Worm (Caenorhabditis elegans) whole organism, L3 larva: ENCODE data around the gene C05D11.8.

Source experiments
- ama-1 ChIP-seq: fragments of 150-350 bp; optimal IDR thresholded peaks from 2 replicates; lab custom pipeline; 2018
- ceh-28 ChIP-seq: fragments of 150-350 bp; optimal IDR thresholded peaks from 2 replicates; lab custom pipeline; 2014; ENCODE audit warnings: missing biosample characterization, missing genetic modification reagents, missing genetic modification characterization
- daf-12 ChIP-seq: fragments of 150-350 bp; optimal IDR thresholded peaks from 2 replicates; lab custom pipeline; 2014; ENCODE audit warnings: missing biosample characterization, missing genetic modification reagents, missing genetic modification characterization
- egl-27 ChIP-seq: sonication (generic microtip); optimal IDR thresholded peaks from 4 replicates; lab custom pipeline; 2017; ENCODE audit warnings: missing biosample characterization, missing genetic modification reagents, missing genetic modification characterization
- elt-3 ChIP-seq, 3 experiments: fragments of 150-350 bp in 1 of 3; sonication (generic microtip) in 2 of 3; optimal IDR thresholded peaks; 2 replicates in 2 of 3; 4 replicates in 1 of 3; lab custom pipeline; 2014 to 2017; ENCODE audit warnings: missing biosample characterization in 3 of 3, missing genetic modification characterization in 3 of 3
- nhr-23 ChIP-seq: fragments of 150-350 bp; optimal IDR thresholded peaks from 2 replicates; lab custom pipeline; 2014; ENCODE audit warnings: missing biosample characterization, missing genetic modification reagents, missing genetic modification characterization
- nhr-28 ChIP-seq: fragments of 150-350 bp; optimal IDR thresholded peaks from 2 replicates; lab custom pipeline; 2014; ENCODE audit warnings: missing biosample characterization, missing genetic modification characterization
- pha-4 ChIP-seq: fragments of 150-350 bp; optimal IDR thresholded peaks from 2 replicates; lab custom pipeline; 2014; ENCODE audit warnings: missing biosample characterization, missing genetic modification reagents, missing genetic modification characterization
- snpc-4 ChIP-seq: fragments of 150-350 bp; optimal IDR thresholded peaks from 2 replicates; lab custom pipeline; 2014; ENCODE audit warnings: missing biosample characterization, missing genetic modification characterization
- unc-62 ChIP-seq: fragments of 150-350 bp; sonication (generic microtip); optimal IDR thresholded peaks from 4 replicates; lab custom pipeline; 2014; ENCODE audit warnings: missing biosample characterization, missing genetic modification reagents, missing genetic modification characterization
- ztf-11 ChIP-seq: fragments of 150-350 bp; optimal IDR thresholded peaks from 2 replicates; lab custom pipeline; 2014; ENCODE audit warnings: missing biosample characterization, missing genetic modification characterization

ce11 chrIII:6402346-6402745 lies 24.8 kb downstream of the C05D11.8 start:
- no peak for TF ChIP-seq snpc-4 (tag; lab: Kevin White, UChicago)
- no peak for TF ChIP-seq ama-1 (lab: Kevin White, UChicago)
- TF ChIP-seq ceh-28: no peak
- TF ChIP-seq pha-4: no peak
- TF ChIP-seq unc-62 (GFP tag; lab: Kevin White, UChicago): no peak
- TF ChIP-seq elt-3 (tag; optimal IDR thresholded peaks at IDR 0.05; lab: Kevin White, UChicago): no peak
- no peak for TF ChIP-seq ztf-11 (tag; lab: Kevin White, UChicago)
- TF ChIP-seq nhr-28: no peak
- no peak for TF ChIP-seq egl-27 (tag; lab: Kevin White, UChicago)
- TF ChIP-seq daf-12 (tag; lab: Kevin White, UChicago): no peak
- TF ChIP-seq nhr-23 (tag; lab: Kevin White, UChicago): no peak
